Worm (Caenorhabditis elegans) whole organism, mixed stage, embryonic: ENCODE measurements around the gene F07E5.7.

Experiments
- lsy-2 ChIP-seq: fragments of 150-350 bp; optimal IDR thresholded peaks from 2 replicates; lab custom pipeline; 2014; ENCODE audit warnings: missing biosample characterization, missing genetic modification characterization
- mep-1 ChIP-seq: fragments of 150-350 bp; optimal IDR thresholded peaks from 2 replicates; lab custom pipeline; 2017; ENCODE audit warnings: missing biosample characterization, missing genetic modification reagents, missing genetic modification characterization, inconsistent platforms

ce11 chrII:2094924-2095650, 23.8 kb upstream of the F07E5.7 start, which contains the start of gene T16A1.2:
- TF ChIP-seq lsy-2 (tag; lab: Kevin White, UChicago) (no peak), mep-1 (tag; lab: Kevin White, UChicago) (no peak)
